Worm (Caenorhabditis elegans): ENCODE measurements around the gene ceh-53.
A peak's percentile ranks its signal among the peaks of the same experiment; 100 is the strongest.

The ceh-53 gene

ce11 chrIV:3505940-3506339 lies 7.9 kb downstream of the ceh-53 start (continued):
- no peak for TF ChIP-seq D1046.2 (GFP tag; IDR thresholded peaks at IDR 0.05)

- TF ChIP-seq vab-7 (GFP tag; IDR thresholded peaks at IDR 0.05), result no peak
- TF ChIP-seq lin-1 (GFP tag; IDR thresholded peaks at IDR 0.05), result no peak
- TF ChIP-seq dmd-9 (GFP tag; IDR thresholded peaks at IDR 0.05), result no peak
- no peak for TF ChIP-seq unc-130 (GFP tag; optimal IDR thresholded peaks at IDR 0.05)
- TF ChIP-seq daf-19 (GFP tag; conservative IDR thresholded peaks at IDR 0.05), result no peak
- TF ChIP-seq madf-9 (GFP tag; conservative IDR thresholded peaks at IDR 0.05), result no peak
- no peak for TF ChIP-seq F49E8.2 (tag; optimal IDR thresholded peaks at IDR 0.05; ENCODE audit: borderline replicate concordance)
- TF ChIP-seq fkh-10 (GFP tag; optimal IDR thresholded peaks at IDR 0.05), result no peak
- no peak for TF ChIP-seq daf-12 (tag; optimal IDR thresholded peaks at IDR 0.05)
- TF ChIP-seq ceh-44 (GFP tag; IDR thresholded peaks at IDR 0.05), result no peak
- TF ChIP-seq F37D6.2 (tag; optimal IDR thresholded peaks at IDR 0.05), result no peak
- no peak for TF ChIP-seq sdz-12 (GFP tag; optimal IDR thresholded peaks at IDR 0.05)
- no peak for TF ChIP-seq dpl-1 (GFP tag; optimal IDR thresholded peaks at IDR 0.05)
- TF ChIP-seq F10B5.3 (tag; optimal IDR thresholded peaks at IDR 0.05), result no peak
- TF ChIP-seq zag-1 (tag; optimal IDR thresholded peaks at IDR 0.05), result no peak
- no peak for TF ChIP-seq Y105C5A.15 (GFP tag; IDR thresholded peaks at IDR 0.05)
- TF ChIP-seq nhr-76 (tag; optimal IDR thresholded peaks at IDR 0.05), result no peak
Observed at ce11 chrIV:3509477-3510063, 11.6 kb downstream of the ceh-53 start, which contains the start of gene ced-10. ced-10 (minus strand) TSS chrIV:3509527.

- TF ChIP-seq lin-39 (tag; optimal IDR thresholded peaks at IDR 0.05) (no peak), F49E8.2 (tag; optimal IDR thresholded peaks at IDR 0.05; ENCODE audit: borderline replicate concordance) (no peak), R02D3.7 (tag; optimal IDR thresholded peaks at IDR 0.05) (no peak), fkh-10 (GFP tag; optimal IDR thresholded peaks at IDR 0.05) (no peak), dmd-9 (GFP tag; IDR thresholded peaks at IDR 0.05) (no peak), aha-1 (tag) (peak; percentile 48)
Observed at ce11 chrIV:3514467-3514866, 16.5 kb downstream of the ceh-53 start, which contains the start of gene tsg-101. tsg-101 (minus strand) TSS chrIV:3514567.

ce11 chrIV:3515412-3516046 lies 17.5 kb downstream of the ceh-53 start:
- TF ChIP-seq nhr-28 (tag; optimal IDR thresholded peaks at IDR 0.05) (peak; percentile 18), madf-5 (GFP tag; IDR thresholded peaks at IDR 0.05) (no peak), T26A8.4 (GFP tag; IDR thresholded peaks at IDR 0.05) (0 out of 2 replicates have a peak, but pooled peaks have one; percentile 12), T20F7.1 (GFP tag; optimal IDR thresholded peaks at IDR 0.05) (no peak), ceh-62 (tag; optimal IDR thresholded peaks at IDR 0.05) (no peak), nhr-6 (tag; optimal IDR thresholded peaks at IDR 0.05) (no peak), jun-1 (tag; optimal IDR thresholded peaks at IDR 0.05) (no peak), F44E2.7 (GFP tag; IDR thresholded peaks at IDR 0.05) (no peak), mxl-3 (GFP tag; optimal IDR thresholded peaks at IDR 0.05) (peak; percentile 43), ZK337.2 (GFP tag; IDR thresholded peaks at IDR 0.05) (no peak), tag-97 (GFP tag; IDR thresholded peaks at IDR 0.05) (no peak), fos-1 (tag; optimal IDR thresholded peaks at IDR 0.05) (no peak), nhr-42 (GFP tag; IDR thresholded peaks at IDR 0.05) (no peak), unc-39 (tag; optimal IDR thresholded peaks at IDR 0.05) (no peak), daf-19 (GFP tag; conservative IDR thresholded peaks at IDR 0.05) (no peak), aha-1 (tag) (peak; percentile 47), ceh-32 (tag; optimal IDR thresholded peaks at IDR 0.05; ENCODE audit: poor library complexity) (no peak), fkh-10 (GFP tag; optimal IDR thresholded peaks at IDR 0.05) (peak; percentile 28), nhr-25 (tag; optimal IDR thresholded peaks at IDR 0.05; ENCODE audit: borderline replicate concordance, insufficient read depth) (no peak), lin-13 (GFP tag; optimal IDR thresholded peaks at IDR 0.05) (no peak), lim-7 (GFP tag; IDR thresholded peaks at IDR 0.05) (0 out of 2 replicates have a peak, but pooled peaks have one; percentile 33), tra-1 (GFP tag; IDR thresholded peaks at IDR 0.05) (no peak), spr-1 (tag; optimal IDR thresholded peaks at IDR 0.05) (no peak), nhr-11 (tag; optimal IDR thresholded peaks at IDR 0.05) (no peak), set-16 (GFP tag; IDR thresholded peaks at IDR 0.05) (peak; percentile 74), hlh-11 (tag; optimal IDR thresholded peaks at IDR 0.05) (peak; percentile 51), hmg-1.1 (GFP tag; IDR thresholded peaks at IDR 0.05) (peak; percentile 78), ceh-28 (tag; optimal IDR thresholded peaks at IDR 0.05) (peak; percentile 50)
